Fruit fly (Drosophila melanogaster) whole organism, embryonic: ENCODE data around the gene att-ORFB.

Source experiments
- CG10267 ChIP-seq: fragments of 200-800 bp; sonication (Bioruptor generic); optimal IDR thresholded peaks from 2 replicates; lab custom pipeline; 2018; ENCODE audit warnings: missing biosample characterization, mild to moderate bottlenecking, missing genetic modification characterization, moderate library complexity
- CG10274 ChIP-seq: fragments of 200-800 bp; sonication (Bioruptor generic); optimal IDR thresholded peaks from 3 replicates; lab custom pipeline; 2017; ENCODE audit warnings: missing biosample characterization, mild to moderate bottlenecking, missing genetic modification characterization
- CG11456 ChIP-seq: fragments of 200-800 bp; sonication (Bioruptor generic); IDR thresholded peaks from 3 replicates; pipeline ENCODE4 v1.3.6; 2022; ENCODE audit warnings: missing biosample characterization, missing genetic modification characterization
- CG14965 ChIP-seq: fragments of 200-800 bp; sonication (Bioruptor generic); optimal IDR thresholded peaks from 2 replicates; lab custom pipeline; 2016; ENCODE audit warnings: missing biosample characterization, missing genetic modification characterization, borderline replicate concordance
- CG1529 ChIP-seq: fragments of 200-800 bp; sonication (Bioruptor generic); optimal IDR thresholded peaks from 3 replicates; lab custom pipeline; 2018; ENCODE audit warnings: missing biosample characterization, missing genetic modification characterization
- CG15514 ChIP-seq: fragments of 200-800 bp; sonication (Bioruptor generic); optimal IDR thresholded peaks from 3 replicates; lab custom pipeline; 2017; ENCODE audit warnings: missing biosample characterization, missing genetic modification characterization, mild to moderate bottlenecking, moderate library complexity, missing genetic modification reagents
- CG17912 ChIP-seq: fragments of 200-800 bp; sonication (Bioruptor generic); optimal IDR thresholded peaks from 2 replicates; lab custom pipeline; 2018; ENCODE audit warnings: missing biosample characterization, mild to moderate bottlenecking, missing genetic modification characterization
- CG18476 ChIP-seq: fragments of 200-800 bp; sonication (Bioruptor generic); optimal IDR thresholded peaks from 2 replicates; lab custom pipeline; 2016; ENCODE audit warnings: missing biosample characterization, mild to moderate bottlenecking, missing genetic modification characterization
- CG32767 ChIP-seq: fragments of 200-800 bp; sonication (Bioruptor generic); IDR thresholded peaks from 2 replicates; pipeline ENCODE4 v1.3.6; 2022; ENCODE audit warnings: missing biosample characterization, missing genetic modification characterization
- CG34422 ChIP-seq: fragments of 200-800 bp; sonication (Bioruptor generic); IDR thresholded peaks from 3 replicates; pipeline ENCODE4 v1.3.6; 2022; ENCODE audit warnings: missing biosample characterization, missing genetic modification characterization
- CG42726 ChIP-seq: fragments of 200-800 bp; sonication (Bioruptor generic); IDR thresholded peaks from 2 replicates; pipeline ENCODE4 v1.3.6; 2022; ENCODE audit warnings: missing biosample characterization, missing genetic modification characterization; ENCODE audit not compliant: partially characterized antibody
- CG4617 ChIP-seq: fragments of 200-800 bp; sonication (Bioruptor generic); optimal IDR thresholded peaks from 3 replicates; lab custom pipeline; 2016; ENCODE audit warnings: missing biosample characterization, missing genetic modification characterization, borderline replicate concordance
- CG6765 ChIP-seq: fragments of 200-800 bp; sonication (Bioruptor generic); optimal IDR thresholded peaks from 3 replicates; lab custom pipeline; 2017; ENCODE audit warnings: missing biosample characterization, mild to moderate bottlenecking, missing genetic modification characterization
- CG8290 ChIP-seq, 3 experiments: fragments of 200-800 bp; sonication (Bioruptor generic); optimal IDR thresholded peaks; 2 replicates each; lab custom pipeline; 2016 to 2019; ENCODE audit warnings: missing biosample characterization in 3 of 3, missing genetic modification characterization in 3 of 3, mild to moderate bottlenecking in 2 of 3, moderate library complexity in 1 of 3
- CG8765 ChIP-seq: fragments of 200-800 bp; sonication (Bioruptor generic); IDR thresholded peaks from 2 replicates; pipeline ENCODE4 v1.3.6; 2022; ENCODE audit warnings: missing biosample characterization, missing genetic modification characterization
- CG9876 ChIP-seq: fragments of 200-800 bp; sonication (Bioruptor generic); optimal IDR thresholded peaks from 2 replicates; lab custom pipeline; 2016; ENCODE audit warnings: missing biosample characterization, missing genetic modification characterization
- Dek ChIP-seq: fragments of 200-800 bp; sonication (Bioruptor generic); optimal IDR thresholded peaks from 3 replicates; lab custom pipeline; 2019; ENCODE audit warnings: missing biosample characterization, mild to moderate bottlenecking, missing genetic modification characterization, moderate library complexity
- Dp ChIP-seq: fragments of 200-800 bp; sonication (Bioruptor generic); optimal IDR thresholded peaks from 2 replicates; lab custom pipeline; 2018; ENCODE audit warnings: missing biosample characterization, mild to moderate bottlenecking, missing genetic modification characterization, moderate library complexity
- E2f2 ChIP-seq: fragments of 200-800 bp; sonication (Bioruptor generic); IDR thresholded peaks from 2 replicates; pipeline ENCODE4 v1.3.6; 2022; ENCODE audit warnings: missing biosample characterization, missing genetic modification characterization
- Elba2 ChIP-seq: fragments of 200-800 bp; sonication (Bioruptor generic); optimal IDR thresholded peaks from 3 replicates; lab custom pipeline; 2016; ENCODE audit warnings: missing biosample characterization, missing genetic modification characterization
- Fer1 ChIP-seq: fragments of 200-800 bp; sonication (Bioruptor generic); optimal IDR thresholded peaks from 2 replicates; lab custom pipeline; 2017; ENCODE audit warnings: missing biosample characterization, mild to moderate bottlenecking, missing genetic modification characterization
- Hey ChIP-seq: fragments of 200-800 bp; sonication (Bioruptor generic); optimal IDR thresholded peaks from 3 replicates; lab custom pipeline; 2018; ENCODE audit warnings: missing biosample characterization, mild to moderate bottlenecking, missing genetic modification characterization
- Hmr ChIP-seq: fragments of 200-800 bp; sonication (Bioruptor generic); optimal IDR thresholded peaks from 3 replicates; lab custom pipeline; 2017; ENCODE audit warnings: mild to moderate bottlenecking, missing biosample characterization, missing genetic modification reagents, missing genetic modification characterization
- Hr39 ChIP-seq: fragments of >200 bp; optimal IDR thresholded peaks from 2 replicates; lab custom pipeline; 2017
- NK7.1 ChIP-seq: fragments of 200-800 bp; sonication (Bioruptor generic); optimal IDR thresholded peaks from 3 replicates; lab custom pipeline; 2016; ENCODE audit warnings: missing biosample characterization, missing genetic modification characterization
- Nf-YA ChIP-seq: fragments of 200-800 bp; sonication (Bioruptor generic); IDR thresholded peaks from 2 replicates; pipeline ENCODE4 v1.3.6; 2022; ENCODE audit warnings: missing biosample characterization, missing genetic modification characterization
- Opbp ChIP-seq: fragments of 200-800 bp; sonication (Bioruptor generic); IDR thresholded peaks from 3 replicates; pipeline ENCODE4 v1.3.6; 2022; ENCODE audit warnings: missing biosample characterization, missing genetic modification characterization; ENCODE audit not compliant: partially characterized antibody
- Pdp1 ChIP-seq, 2 experiments: fragments of 200-800 bp; sonication (Bioruptor generic); optimal IDR thresholded peaks; 3 replicates each; lab custom pipeline; 2016; ENCODE audit warnings: missing biosample characterization in 2 of 2, missing genetic modification characterization in 2 of 2, mild to moderate bottlenecking in 1 of 2, moderate library complexity in 1 of 2
- Scr ChIP-seq: fragments of 200-800 bp; sonication (Bioruptor generic); IDR thresholded peaks from 2 replicates; pipeline ENCODE4 v1.3.6; 2022; ENCODE audit warnings: missing biosample characterization, missing genetic modification characterization; ENCODE audit not compliant: partially characterized antibody
- aop ChIP-seq: fragments of 200-800 bp; sonication (Bioruptor generic); IDR thresholded peaks from 2 replicates; pipeline ENCODE4 v1.3.6; 2022; ENCODE audit warnings: missing biosample characterization, missing genetic modification characterization
- az2 ChIP-seq: fragments of 200-800 bp; sonication (Bioruptor generic); optimal IDR thresholded peaks from 3 replicates; lab custom pipeline; 2016; ENCODE audit warnings: missing biosample characterization, missing genetic modification characterization
- crol ChIP-seq: fragments of 200-800 bp; sonication (Bioruptor generic); IDR thresholded peaks from 2 replicates; pipeline ENCODE4 v1.3.6; 2022; ENCODE audit warnings: missing biosample characterization, missing genetic modification characterization
- dm ChIP-seq: fragments of 200-800 bp; sonication (Bioruptor generic); optimal IDR thresholded peaks from 3 replicates; lab custom pipeline; 2016; ENCODE audit warnings: missing biosample characterization, missing genetic modification characterization
- ems ChIP-seq: fragments of 200-800 bp; sonication (Bioruptor generic); optimal IDR thresholded peaks from 3 replicates; lab custom pipeline; 2016; ENCODE audit warnings: missing biosample characterization, missing genetic modification characterization
- esg ChIP-seq: fragments of 200-800 bp; sonication (Bioruptor generic); conservative IDR thresholded peaks from 2 replicates; pipeline ENCODE4 v1.3.6; 2022; ENCODE audit warnings: missing biosample characterization, missing genetic modification characterization
- exex ChIP-seq: fragments of 200-800 bp; sonication (Bioruptor generic); optimal IDR thresholded peaks from 4 replicates; lab custom pipeline; 2018; ENCODE audit warnings: missing biosample characterization, mild to moderate bottlenecking, missing genetic modification characterization, moderate library complexity
- fd96Cb ChIP-seq: fragments of 200-800 bp; sonication (Bioruptor generic); optimal IDR thresholded peaks from 2 replicates; lab custom pipeline; 2018; ENCODE audit warnings: missing biosample characterization, mild to moderate bottlenecking, missing genetic modification characterization, moderate library complexity
- gem ChIP-seq: fragments of 200-800 bp; sonication (Bioruptor generic); optimal IDR thresholded peaks from 2 replicates; lab custom pipeline; 2019; ENCODE audit warnings: missing biosample characterization, mild to moderate bottlenecking, missing genetic modification characterization, moderate library complexity
- gsb ChIP-seq: fragments of 200-800 bp; sonication (Bioruptor generic); IDR thresholded peaks from 2 replicates; pipeline ENCODE4 v1.3.6; 2022; ENCODE audit warnings: missing biosample characterization, missing genetic modification characterization
- gsb-n ChIP-seq: fragments of 200-800 bp; sonication (Bioruptor generic); optimal IDR thresholded peaks from 3 replicates; lab custom pipeline; 2018; ENCODE audit warnings: missing biosample characterization, mild to moderate bottlenecking, missing genetic modification characterization
- h ChIP-seq: fragments of >200 bp; optimal IDR thresholded peaks from 2 replicates; lab custom pipeline; 2017
- hth ChIP-seq: fragments of >200 bp; optimal IDR thresholded peaks from 2 replicates; lab custom pipeline; 2017; ENCODE audit warnings: inconsistent platforms
- lab ChIP-seq: fragments of 200-800 bp; sonication (Bioruptor generic); optimal IDR thresholded peaks from 3 replicates; lab custom pipeline; 2017; ENCODE audit warnings: missing biosample characterization, missing genetic modification characterization, mild to moderate bottlenecking, moderate library complexity, missing genetic modification reagents
- lmd ChIP-seq: fragments of 200-800 bp; sonication (Bioruptor generic); IDR thresholded peaks from 2 replicates; pipeline ENCODE4 v1.3.6; 2022; ENCODE audit warnings: missing biosample characterization, missing genetic modification characterization
- pan ChIP-seq, 4 experiments: fragments of >200 bp in 3 of 4; fragments of 200-800 bp in 1 of 4; sonication (Bioruptor generic) in 1 of 4; optimal IDR thresholded peaks in 3 of 4; IDR thresholded peaks in 1 of 4; 2 replicates each; pipeline versions ENCODE4 v1.3.6 to Lab custom; 2017 to 2022; ENCODE audit warnings: missing biosample characterization in 2 of 4, missing genetic modification characterization in 2 of 4, mixed read lengths in 1 of 4
- pnt ChIP-seq: fragments of 200-800 bp; sonication (Bioruptor generic); optimal IDR thresholded peaks from 3 replicates; lab custom pipeline; 2016; ENCODE audit warnings: missing biosample characterization, missing genetic modification characterization
- pzg ChIP-seq: fragments of 200-800 bp; sonication (Bioruptor generic); optimal IDR thresholded peaks from 3 replicates; lab custom pipeline; 2018; ENCODE audit warnings: missing biosample characterization, mild to moderate bottlenecking, missing genetic modification characterization, moderate library complexity
- scrt ChIP-seq: fragments of 200-800 bp; sonication (Bioruptor generic); optimal IDR thresholded peaks from 2 replicates; lab custom pipeline; 2018; ENCODE audit warnings: missing biosample characterization, mild to moderate bottlenecking, missing genetic modification characterization, moderate library complexity
- sd ChIP-seq: fragments of 200-800 bp; sonication (Bioruptor generic); optimal IDR thresholded peaks from 3 replicates; lab custom pipeline; 2018; ENCODE audit warnings: missing biosample characterization, mild to moderate bottlenecking, missing genetic modification characterization, moderate library complexity
- sob ChIP-seq: fragments of 200-800 bp; sonication (Bioruptor generic); IDR thresholded peaks from 2 replicates; pipeline ENCODE4 v1.3.6; 2022; ENCODE audit warnings: missing biosample characterization, missing genetic modification characterization
- wek ChIP-seq: fragments of 200-800 bp; sonication (Bioruptor generic); optimal IDR thresholded peaks from 3 replicates; lab custom pipeline; 2018; ENCODE audit warnings: missing biosample characterization, mild to moderate bottlenecking, missing genetic modification characterization, moderate library complexity

Gene att-ORFB

DNA sequence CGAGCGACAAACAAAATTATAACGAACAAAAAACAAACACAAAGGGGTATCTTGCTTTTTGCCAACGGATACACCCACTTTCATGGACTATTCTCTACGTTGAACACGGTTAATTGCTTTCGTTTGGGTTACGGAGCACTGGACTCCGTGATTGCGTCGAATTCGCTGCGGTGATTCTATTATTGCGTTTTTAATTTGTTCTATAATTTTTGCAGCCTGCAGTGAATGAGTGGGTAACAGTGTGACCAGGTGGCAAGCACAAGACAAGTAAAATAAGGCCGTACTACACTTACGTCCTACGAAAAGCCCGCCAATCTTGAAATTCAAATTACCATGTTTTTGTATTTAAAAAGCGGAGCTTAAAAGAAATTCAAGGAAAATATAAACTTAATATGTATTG is 31.4 kb upstream of the att-ORFB start, which contains the start of gene CG16953 (continued):
- no peak for TF ChIP-seq CG11456 (GFP tag; lab: Robert Waterston, UW)
- peak; percentile 92 for TF ChIP-seq E2f2
- TF ChIP-seq CG14965, result no peak
- no peak for TF ChIP-seq esg (GFP tag; lab: Robert Waterston, UW)
- TF ChIP-seq CG1529 (GFP tag; lab: Kevin White, UChicago), result no peak
- TF ChIP-seq CG4617 (GFP tag; lab: Kevin White, UChicago), result peak; percentile 81
- TF ChIP-seq CG10267, result peak; percentile 30
- no peak for TF ChIP-seq Opbp (GFP tag; lab: Robert Waterston, UW)
- no peak for TF ChIP-seq CG18476
- TF ChIP-seq lab (GFP tag; lab: Kevin White, UChicago), result no peak
- TF ChIP-seq Hr39, result no peak
- no peak for TF ChIP-seq CG17912 (GFP tag; lab: Kevin White, UChicago)
- peak; percentile 64 for TF ChIP-seq pzg
- TF ChIP-seq h (lab: Kevin White, UChicago), result no peak
- TF ChIP-seq sob (GFP tag; lab: Robert Waterston, UW), result no peak
- TF ChIP-seq crol (GFP tag; lab: Robert Waterston, UW), result peak; percentile 20; the same call in 1 of the 2 replicates
- no peak for TF ChIP-seq pnt
- no peak for TF ChIP-seq CG8765
- no peak for TF ChIP-seq gem (tag; lab: Kevin White, UChicago)
- TF ChIP-seq Dek, result no peak
- no peak for TF ChIP-seq CG6765 (GFP tag; lab: Kevin White, UChicago)
- no peak for TF ChIP-seq ems (GFP tag; lab: Kevin White, UChicago)
- TF ChIP-seq CG9876 (GFP tag; lab: Kevin White, UChicago), result no peak
- TF ChIP-seq fd96Cb (tag; lab: Kevin White, UChicago), result no peak
- TF ChIP-seq CG34422 (GFP tag; lab: Robert Waterston, UW), result no peak
- TF ChIP-seq gsb-n (tag; lab: Kevin White, UChicago), result no peak
- no peak for TF ChIP-seq CG42726 (GFP tag; lab: Robert Waterston, UW)
- peak in 1 of 2 experiments; percentile 75 for TF ChIP-seq Pdp1 (GFP tag; optimal IDR thresholded peaks at IDR 0.05; lab: Kevin White, UChicago)
- TF ChIP-seq az2, result no peak
- TF ChIP-seq lmd (GFP tag; lab: Robert Waterston, UW), result no peak
- peak; percentile 4 for TF ChIP-seq Fer1 (GFP tag; lab: Kevin White, UChicago)
- no peak for TF ChIP-seq hth (lab: Kevin White, UChicago)
- peak; percentile 20 for TF ChIP-seq CG15514 (GFP tag; lab: Kevin White, UChicago)
- no peak for TF ChIP-seq CG8290 (GFP tag; optimal IDR thresholded peaks at IDR 0.05; lab: Kevin White, UChicago)
- no peak for TF ChIP-seq CG8290 (tag; optimal IDR thresholded peaks at IDR 0.05; lab: Kevin White, UChicago)
- no peak for TF ChIP-seq Elba2 (GFP tag; lab: Kevin White, UChicago)
- no peak for TF ChIP-seq sd
- no peak for TF ChIP-seq scrt
- no peak for TF ChIP-seq dm (GFP tag; lab: Kevin White, UChicago)
- TF ChIP-seq Dp (GFP tag; lab: Kevin White, UChicago), result peak; percentile 87
- TF ChIP-seq CG32767 (GFP tag; lab: Robert Waterston, UW), result no peak
- no peak for TF ChIP-seq Scr (GFP tag; lab: Robert Waterston, UW)
- TF ChIP-seq pan (optimal IDR thresholded peaks at IDR 0.05; lab: Kevin White, UChicago), result no peak
- no peak for TF ChIP-seq pan (GFP tag; optimal IDR thresholded peaks at IDR 0.05 in 1 of 2, IDR thresholded peaks at IDR 0.05 in 1 of 2)
- no peak for TF ChIP-seq Hmr
- no peak for TF ChIP-seq NK7.1 (GFP tag; lab: Kevin White, UChicago)
- no peak for TF ChIP-seq Hey
- no peak for TF ChIP-seq Nf-YA (GFP tag; lab: Robert Waterston, UW)
- no peak for TF ChIP-seq CG10274
- no peak for TF ChIP-seq wek (GFP tag; lab: Kevin White, UChicago)
- no peak for TF ChIP-seq gsb
- TF ChIP-seq exex (tag; lab: Kevin White, UChicago), result no peak
- no peak for TF ChIP-seq aop (GFP tag; lab: Robert Waterston, UW)
